Worm (Caenorhabditis elegans): ENCODE results near the gene W05H7.1.

DNA sequence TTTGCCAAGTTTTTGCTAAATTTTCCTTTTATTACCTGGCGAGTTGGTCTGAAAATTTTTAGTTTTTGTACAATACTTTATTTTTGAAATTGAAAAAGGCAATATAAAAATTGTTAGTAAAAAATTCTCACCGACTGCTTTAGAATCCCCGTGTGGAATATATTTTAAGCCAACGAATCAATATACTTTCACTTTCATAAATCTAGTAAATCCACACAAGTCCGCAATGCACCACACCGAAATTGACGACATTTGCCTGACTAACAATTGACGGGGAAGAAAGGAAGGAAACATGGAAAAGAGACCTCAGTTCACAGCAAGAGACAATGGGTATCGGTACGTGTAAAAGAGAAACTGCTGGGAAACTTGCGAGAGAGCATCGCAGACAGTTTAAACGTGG lies 48.9 kb downstream of the W05H7.1 start:
- TF ChIP-seq nhr-11 (tag; optimal IDR thresholded peaks at IDR 0.05) (no peak), egl-27 (tag; optimal IDR thresholded peaks at IDR 0.05) (no peak), rnt-1 (tag; optimal IDR thresholded peaks at IDR 0.05) (peak; percentile 30), mep-1 (tag; optimal IDR thresholded peaks at IDR 0.05) (no peak), fos-1 (tag; optimal IDR thresholded peaks at IDR 0.05) (no peak), lir-3 (tag; optimal IDR thresholded peaks at IDR 0.05; ENCODE audit: poor library complexity) (no peak), sox-4 (tag; optimal IDR thresholded peaks at IDR 0.05) (no peak), lin-39 (tag; optimal IDR thresholded peaks at IDR 0.05) (no peak), tlp-1 (tag; optimal IDR thresholded peaks at IDR 0.05) (no peak), ztf-11 (tag; optimal IDR thresholded peaks at IDR 0.05) (no peak), mef-2 (tag; optimal IDR thresholded peaks at IDR 0.05) (no peak), unc-130 (tag; optimal IDR thresholded peaks at IDR 0.05) (no peak), nhr-28 (tag; optimal IDR thresholded peaks at IDR 0.05) (no peak), dpl-1 (GFP tag; optimal IDR thresholded peaks at IDR 0.05) (no peak)

Data from whole organism, L1 larva.